Worm (Caenorhabditis elegans) whole organism, L4 larva: Measurements from ENCODE around the gene C14F11.7.
A peak's percentile ranks its signal among the peaks of the same experiment; 100 is the strongest.

Experiments
- F26F4.8 ChIP-seq: fragments of 200-800 bp; sonication (Bioruptor generic); conservative IDR thresholded peaks from 2 replicates; pipeline ENCODE4 v1.3.6; 2022; ENCODE audit warnings: missing genetic modification characterization, missing compliant biosample characterization
- F37D6.2 ChIP-seq: sonication (generic microtip); optimal IDR thresholded peaks from 2 replicates; lab custom pipeline; 2016; ENCODE audit warnings: mild to moderate bottlenecking, missing genetic modification characterization, missing compliant biosample characterization
- F44E2.7 ChIP-seq: fragments of 200-800 bp; sonication (Bioruptor generic); IDR thresholded peaks from 2 replicates; pipeline ENCODE4 v2.1.2; 2022; ENCODE audit warnings: missing genetic modification characterization, missing compliant biosample characterization
- T20F7.1 ChIP-seq: fragments of 200-800 bp; sonication (Bioruptor generic); optimal IDR thresholded peaks from 2 replicates; lab custom pipeline; 2018; ENCODE audit warnings: mild to moderate bottlenecking, missing genetic modification characterization, missing compliant biosample characterization
- T26A8.4 ChIP-seq: fragments of 200-800 bp; sonication (Bioruptor generic); IDR thresholded peaks from 2 replicates; pipeline ENCODE4 v1.3.6; 2022; ENCODE audit warnings: missing genetic modification characterization, missing compliant biosample characterization
- Y48G9A.11 ChIP-seq: fragments of 200-800 bp; sonication (Bioruptor generic); IDR thresholded peaks from 2 replicates; pipeline ENCODE4 v1.3.6; 2022; ENCODE audit warnings: missing genetic modification reagents, missing genetic modification characterization, missing compliant biosample characterization
- Y75B8A.6 ChIP-seq: fragments of 200-800 bp; sonication (Bioruptor generic); IDR thresholded peaks from 2 replicates; pipeline ENCODE4 v1.3.6; 2022; ENCODE audit warnings: missing genetic modification reagents, missing genetic modification characterization, missing compliant biosample characterization
- ZK337.2 ChIP-seq: fragments of 200-800 bp; sonication (Bioruptor generic); IDR thresholded peaks from 2 replicates; pipeline ENCODE4 v1.3.6; 2022; ENCODE audit warnings: missing genetic modification reagents, missing genetic modification characterization, missing compliant biosample characterization
- ZK546.5 ChIP-seq, 2 experiments: sonication (generic microtip); optimal IDR thresholded peaks; 2 replicates each; lab custom pipeline; 2017; ENCODE audit warnings: missing biosample characterization in 2 of 2, missing genetic modification characterization in 2 of 2
- aha-1 ChIP-seq: fragments of 150-350 bp; peaks from one replicate; lab custom pipeline; 2014; ENCODE audit warnings: missing biosample characterization, missing genetic modification characterization
- ama-1 ChIP-seq: fragments of 150-350 bp; optimal IDR thresholded peaks from 2 replicates; lab custom pipeline; 2014; ENCODE audit warnings: inconsistent platforms, mixed read lengths
- attf-4 ChIP-seq: sonication (generic microtip); optimal IDR thresholded peaks from 3 replicates; lab custom pipeline; 2017; ENCODE audit warnings: missing biosample characterization, missing genetic modification characterization
- ceh-82 ChIP-seq: sonication (generic microtip); optimal IDR thresholded peaks from 2 replicates; lab custom pipeline; 2017; ENCODE audit warnings: missing biosample characterization, missing genetic modification characterization
- ces-1 ChIP-seq: fragments of 150-350 bp; sonication (generic microtip); optimal IDR thresholded peaks from 4 replicates; lab custom pipeline; 2014; ENCODE audit warnings: missing biosample characterization, missing genetic modification reagents, missing genetic modification characterization
- daf-12 ChIP-seq: fragments of 150-350 bp; optimal IDR thresholded peaks from 2 replicates; lab custom pipeline; 2014; ENCODE audit warnings: missing biosample characterization, missing genetic modification reagents, missing genetic modification characterization
- daf-16 ChIP-seq, 3 experiments: sonication (generic microtip); optimal IDR thresholded peaks; 2 replicates each; lab custom pipeline; 2016 to 2017; ENCODE audit warnings: missing genetic modification characterization in 3 of 3, missing genetic modification reagents in 3 of 3, mild to moderate bottlenecking in 2 of 3, missing compliant biosample characterization in 2 of 3, missing biosample characterization in 1 of 3, moderate library complexity in 1 of 3
- daf-19 ChIP-seq: fragments of 200-800 bp; sonication (Bioruptor generic); conservative IDR thresholded peaks from 2 replicates; pipeline ENCODE4 v1.3.6; 2022; ENCODE audit warnings: missing genetic modification characterization, missing compliant biosample characterization
- dmd-9 ChIP-seq: fragments of 200-800 bp; sonication (Bioruptor generic); IDR thresholded peaks from 2 replicates; pipeline ENCODE4 v1.3.6; 2022; ENCODE audit warnings: missing genetic modification reagents, missing genetic modification characterization, missing compliant biosample characterization
- duxl-1 ChIP-seq: sonication (generic microtip); optimal IDR thresholded peaks from 2 replicates; lab custom pipeline; 2016; ENCODE audit warnings: mild to moderate bottlenecking, missing genetic modification characterization, moderate library complexity, missing compliant biosample characterization; ENCODE audit not compliant: poor library complexity
- egl-27 ChIP-seq: sonication (generic microtip); optimal IDR thresholded peaks from 3 replicates; lab custom pipeline; 2017; ENCODE audit warnings: missing biosample characterization, missing genetic modification reagents, missing genetic modification characterization
- fkh-10 ChIP-seq: fragments of 150-350 bp; optimal IDR thresholded peaks from 2 replicates; lab custom pipeline; 2014; ENCODE audit warnings: missing biosample characterization, missing genetic modification reagents, missing genetic modification characterization
- gei-8 ChIP-seq: fragments of 200-800 bp; sonication (Bioruptor generic); optimal IDR thresholded peaks from 2 replicates; lab custom pipeline; 2018; ENCODE audit warnings: mild to moderate bottlenecking, missing genetic modification characterization, missing compliant biosample characterization
- hif-1 ChIP-seq, 2 experiments: sonication (generic microtip); optimal IDR thresholded peaks; 2 replicates each; lab custom pipeline; 2016 to 2017; ENCODE audit warnings: missing compliant biosample characterization in 2 of 2, missing genetic modification characterization in 2 of 2, missing genetic modification reagents in 2 of 2, missing genotype in 2 of 2, mild to moderate bottlenecking in 1 of 2
- hlh-11 ChIP-seq: fragments of 200-800 bp; sonication (Bioruptor generic); optimal IDR thresholded peaks from 2 replicates; lab custom pipeline; 2018; ENCODE audit warnings: mild to moderate bottlenecking, missing genetic modification characterization, missing compliant biosample characterization
- hlh-30 ChIP-seq: sonication (generic microtip); optimal IDR thresholded peaks from 2 replicates; lab custom pipeline; 2017; ENCODE audit warnings: antibody characterized with exemption, mild to moderate bottlenecking, missing genetic modification characterization, missing compliant biosample characterization; ENCODE audit not compliant: insufficient read depth
- hmg-1.1 ChIP-seq: fragments of 200-800 bp; sonication (Bioruptor generic); IDR thresholded peaks from 2 replicates; pipeline ENCODE4 v1.3.6; 2022; ENCODE audit warnings: missing genetic modification reagents, missing genetic modification characterization, missing compliant biosample characterization
- lim-7 ChIP-seq: fragments of 200-800 bp; sonication (Bioruptor generic); IDR thresholded peaks from 2 replicates; pipeline ENCODE4 v1.3.6; 2022; ENCODE audit warnings: missing genetic modification characterization, missing compliant biosample characterization
- lin-13 ChIP-seq: fragments of 150-350 bp; optimal IDR thresholded peaks from 2 replicates; lab custom pipeline; 2014; ENCODE audit warnings: missing biosample characterization, missing genetic modification reagents, missing genetic modification characterization
- lsy-2 ChIP-seq, 2 experiments: fragments of 150-350 bp in 1 of 2; sonication (generic microtip) in 1 of 2; optimal IDR thresholded peaks; 2 replicates each; lab custom pipeline; 2014 to 2017; ENCODE audit warnings: missing biosample characterization in 2 of 2, missing genetic modification characterization in 2 of 2
- madf-5 ChIP-seq, 2 experiments: fragments of 200-800 bp; sonication (Bioruptor generic); IDR thresholded peaks; 2 replicates each; pipeline ENCODE4 v1.3.6; 2022; ENCODE audit warnings: missing compliant biosample characterization in 2 of 2, missing genetic modification characterization in 2 of 2
- madf-9 ChIP-seq: fragments of 200-800 bp; sonication (Bioruptor generic); conservative IDR thresholded peaks from 2 replicates; pipeline ENCODE4 v1.3.6; 2022; ENCODE audit warnings: missing genetic modification reagents, missing genetic modification characterization, missing compliant biosample characterization
- mdl-1 ChIP-seq, 2 experiments: fragments of 150-350 bp in 1 of 2; sonication (generic microtip) in 1 of 2; optimal IDR thresholded peaks; 2 replicates each; lab custom pipeline; 2014 to 2017; ENCODE audit warnings: missing biosample characterization in 2 of 2, missing genetic modification characterization in 2 of 2
- mes-2 ChIP-seq: sonication (generic microtip); optimal IDR thresholded peaks from 2 replicates; lab custom pipeline; 2016; ENCODE audit warnings: missing genotype, mild to moderate bottlenecking, missing genetic modification characterization, missing compliant biosample characterization; ENCODE audit not compliant: poor library complexity, severe bottlenecking
- mxl-3 ChIP-seq: fragments of 200-800 bp; sonication (Bioruptor generic); optimal IDR thresholded peaks from 2 replicates; lab custom pipeline; 2018; ENCODE audit warnings: mild to moderate bottlenecking, missing genetic modification characterization, missing compliant biosample characterization
- nhr-102 ChIP-seq: sonication (generic microtip); optimal IDR thresholded peaks from 2 replicates; lab custom pipeline; 2016; ENCODE audit warnings: mild to moderate bottlenecking, missing genetic modification characterization, moderate library complexity, missing compliant biosample characterization
- nhr-11 ChIP-seq: fragments of 150-350 bp; optimal IDR thresholded peaks from 2 replicates; lab custom pipeline; 2014; ENCODE audit warnings: missing biosample characterization, missing genetic modification characterization
- nhr-28 ChIP-seq: fragments of 150-350 bp; optimal IDR thresholded peaks from 2 replicates; lab custom pipeline; 2014; ENCODE audit warnings: missing biosample characterization, missing genetic modification characterization
- nhr-6 ChIP-seq: fragments of 150-350 bp; optimal IDR thresholded peaks from 2 replicates; lab custom pipeline; 2014; ENCODE audit warnings: missing biosample characterization, missing genetic modification characterization
- sdz-12 ChIP-seq: fragments of 200-800 bp; sonication (Bioruptor generic); optimal IDR thresholded peaks from 2 replicates; lab custom pipeline; 2018; ENCODE audit warnings: mild to moderate bottlenecking, missing genetic modification characterization, missing compliant biosample characterization
- set-16 ChIP-seq: fragments of 200-800 bp; sonication (Bioruptor generic); IDR thresholded peaks from 2 replicates; pipeline ENCODE4 v1.3.6; 2022; ENCODE audit warnings: missing genetic modification reagents, missing genetic modification characterization, missing compliant biosample characterization
- skn-1 ChIP-seq: fragments of 150-350 bp; optimal IDR thresholded peaks from 2 replicates; lab custom pipeline; 2014; ENCODE audit warnings: missing biosample characterization, missing genetic modification characterization
- snpc-4 ChIP-seq: fragments of 150-350 bp; optimal IDR thresholded peaks from 2 replicates; lab custom pipeline; 2014; ENCODE audit warnings: missing biosample characterization, missing genetic modification characterization
- spr-1 ChIP-seq: sonication (generic microtip); optimal IDR thresholded peaks from 2 replicates; lab custom pipeline; 2016; ENCODE audit warnings: mild to moderate bottlenecking, missing genetic modification characterization, missing compliant biosample characterization
- tag-97 ChIP-seq: fragments of 200-800 bp; sonication (Bioruptor generic); IDR thresholded peaks from 2 replicates; pipeline ENCODE4 v1.3.6; 2022; ENCODE audit warnings: missing genetic modification characterization, missing compliant biosample characterization
- tra-1 ChIP-seq: fragments of 200-800 bp; sonication (Bioruptor generic); IDR thresholded peaks from 2 replicates; pipeline ENCODE4 v1.3.6; 2022; ENCODE audit warnings: missing genetic modification reagents, missing genetic modification characterization, missing compliant biosample characterization
- unc-39 ChIP-seq: sonication (generic microtip); optimal IDR thresholded peaks from 2 replicates; lab custom pipeline; 2017; ENCODE audit warnings: missing biosample characterization, missing genetic modification characterization
- zfp-2 ChIP-seq: sonication (generic microtip); optimal IDR thresholded peaks from 2 replicates; lab custom pipeline; 2016; ENCODE audit warnings: mild to moderate bottlenecking, missing genetic modification characterization, missing compliant biosample characterization
- zip-11 ChIP-seq: fragments of 200-800 bp; sonication (Bioruptor generic); IDR thresholded peaks from 2 replicates; pipeline ENCODE4 v1.3.6; 2022; ENCODE audit warnings: missing genetic modification characterization, missing compliant biosample characterization
- zip-2 ChIP-seq: fragments of 150-350 bp; optimal IDR thresholded peaks from 2 replicates; lab custom pipeline; 2014; ENCODE audit warnings: missing biosample characterization, missing genetic modification characterization
- ztf-11 ChIP-seq: fragments of 150-350 bp; optimal IDR thresholded peaks from 2 replicates; lab custom pipeline; 2014; ENCODE audit warnings: missing biosample characterization, missing genetic modification characterization
- ztf-7 ChIP-seq: fragments of 150-350 bp; optimal IDR thresholded peaks from 2 replicates; lab custom pipeline; 2014; ENCODE audit warnings: missing biosample characterization, missing genetic modification characterization

C14F11.7 gene

ce11 chrX:6239927-6240639, 31.7 kb upstream of the C14F11.7 start:
- TF ChIP-seq tag-97 (GFP tag; lab: Robert Waterston, UW) (no peak), ZK337.2 (no peak), tra-1 (GFP tag; lab: Robert Waterston, UW) (no peak), nhr-11 (no peak), daf-19 (GFP tag; lab: Robert Waterston, UW) (no peak), zip-11 (GFP tag; lab: Robert Waterston, UW) (no peak), unc-39 (tag; lab: Kevin White, UChicago) (no peak), nhr-102 (tag; lab: Kevin White, UChicago) (no peak), snpc-4 (tag; lab: Kevin White, UChicago) (no peak), zip-2 (tag; lab: Kevin White, UChicago) (no peak), mdl-1 (tag; optimal IDR thresholded peaks at IDR 0.05; lab: Kevin White, UChicago) (peak in 1 of 2 experiments; percentile 56), aha-1 (tag; lab: Kevin White, UChicago) (peak; percentile 2), dmd-9 (no peak), lsy-2 (tag; optimal IDR thresholded peaks at IDR 0.05; lab: Kevin White, UChicago) (peak in 1 of 2 experiments; percentile 19), duxl-1 (tag; lab: Kevin White, UChicago) (no peak), fkh-10 (GFP tag; lab: Kevin White, UChicago) (no peak), ztf-7 (tag; lab: Kevin White, UChicago) (no peak), F44E2.7 (GFP tag; lab: Robert Waterston, UW) (no peak), sdz-12 (no peak), set-16 (no peak), T20F7.1 (GFP tag; lab: Kevin White, UChicago) (no peak), hmg-1.1 (peak; percentile 53; the same call in 1 of the 2 replicates), attf-4 (tag; lab: Kevin White, UChicago) (no peak), gei-8 (GFP tag; lab: Kevin White, UChicago) (no peak), ceh-82 (tag; lab: Kevin White, UChicago) (no peak), daf-12 (tag; lab: Kevin White, UChicago) (no peak), ama-1 (lab: Kevin White, UChicago) (no peak), mxl-3 (GFP tag; lab: Kevin White, UChicago) (peak; percentile 96), Y75B8A.6 (GFP tag; lab: Robert Waterston, UW) (no peak), spr-1 (no peak), madf-9 (GFP tag; lab: Robert Waterston, UW) (no peak), mes-2 (no peak), lim-7 (GFP tag; lab: Robert Waterston, UW) (no peak), hif-1 (tag; optimal IDR thresholded peaks at IDR 0.05; lab: Kevin White, UChicago) (peak in 1 of 2 experiments; percentile 53), ztf-11 (tag; lab: Kevin White, UChicago) (no peak), nhr-6 (tag; lab: Kevin White, UChicago) (no peak), zfp-2 (tag; lab: Kevin White, UChicago) (no peak), lin-13 (GFP tag; lab: Kevin White, UChicago) (no peak), nhr-28 (tag; lab: Kevin White, UChicago) (no peak), madf-5 (GFP tag; IDR thresholded peaks at IDR 0.05; lab: Robert Waterston, UW) (no peak), hlh-30 (no peak), egl-27 (no peak), ces-1 (GFP tag; lab: Kevin White, UChicago) (no peak), F37D6.2 (tag; lab: Kevin White, UChicago) (peak; percentile 10), daf-16 (GFP tag; optimal IDR thresholded peaks at IDR 0.05; lab: Kevin White, UChicago) (peak in 1 of 2 experiments; percentile 67), daf-16 (tag; optimal IDR thresholded peaks at IDR 0.05; lab: Kevin White, UChicago) (no peak), Y48G9A.11 (GFP tag; lab: Robert Waterston, UW) (no peak), ZK546.5 (tag; optimal IDR thresholded peaks at IDR 0.05; lab: Kevin White, UChicago) (no peak), F26F4.8 (GFP tag; lab: Robert Waterston, UW) (no peak), hlh-11 (peak; percentile 51), skn-1 (no peak), T26A8.4 (GFP tag; lab: Robert Waterston, UW) (no peak)
